Fruit fly (Drosophila melanogaster) whole organism, wandering third instar larva: ENCODE measurements around the gene CG8173.

Source experiments
- Dif ChIP-seq: fragments of 200-275, 200-300 bp; sonication (Bioruptor generic); optimal IDR thresholded peaks from 2 replicates; lab custom pipeline; 2018; ENCODE audit warnings: missing biosample characterization, missing genetic modification characterization; ENCODE audit not compliant: partially characterized antibody
- HLH106 ChIP-seq: fragments of 200-800 bp; optimal IDR thresholded peaks from 3 replicates; lab custom pipeline; 2019; ENCODE audit warnings: missing biosample characterization, mild to moderate bottlenecking, missing genetic modification characterization, moderate library complexity
- Hnf4 ChIP-seq: fragments of 200-800 bp; sonication (Bioruptor generic); optimal IDR thresholded peaks from 2 replicates; lab custom pipeline; 2016; ENCODE audit warnings: missing biosample characterization, mild to moderate bottlenecking, missing genetic modification characterization
- Hr78 ChIP-seq: fragments of >200 bp; optimal IDR thresholded peaks from 2 replicates; lab custom pipeline; 2017; ENCODE audit warnings: missing biosample characterization, missing genetic modification characterization
- Hr83 ChIP-seq: fragments of 200-300 bp; sonication (Bioruptor generic); optimal IDR thresholded peaks from 2 replicates; lab custom pipeline; 2016; ENCODE audit warnings: missing biosample characterization, mild to moderate bottlenecking, missing genetic modification characterization, moderate library complexity; ENCODE audit not compliant: poor library complexity, severe bottlenecking
- Mio ChIP-seq: sonication (Bioruptor generic); optimal IDR thresholded peaks from 2 replicates; lab custom pipeline; 2016; ENCODE audit warnings: missing biosample characterization, missing genetic modification characterization
- Myc ChIP-seq: fragments of >200 bp; optimal IDR thresholded peaks from 2 replicates; lab custom pipeline; 2017
- OdsH ChIP-seq: fragments of 200-800 bp; sonication (Bioruptor generic); optimal IDR thresholded peaks from 2 replicates; lab custom pipeline; 2016; ENCODE audit warnings: missing biosample characterization, mild to moderate bottlenecking, missing genetic modification characterization
- Rel ChIP-seq, 2 experiments: fragments of 200-800 bp; sonication (Bioruptor generic) in 1 of 2; optimal IDR thresholded peaks; 2 replicates in 1 of 2; 3 replicates in 1 of 2; lab custom pipeline; 2016 to 2019; ENCODE audit warnings: mild to moderate bottlenecking in 2 of 2, missing biosample characterization in 2 of 2, missing genetic modification characterization in 2 of 2, moderate library complexity in 1 of 2
- Sp1 ChIP-seq: fragments of 200-800 bp; sonication (Bioruptor generic); optimal IDR thresholded peaks from 3 replicates; lab custom pipeline; 2019; ENCODE audit warnings: missing biosample characterization, mild to moderate bottlenecking, missing genetic modification characterization, moderate library complexity
- Vsx2 ChIP-seq: fragments of 200-300, 225-300 bp; sonication (Bioruptor generic); optimal IDR thresholded peaks from 2 replicates; lab custom pipeline; 2018; ENCODE audit warnings: missing biosample characterization, missing genetic modification characterization; ENCODE audit not compliant: partially characterized antibody
- dl ChIP-seq, 2 experiments: fragments of 175-275, 200-275 bp in 1 of 2; fragments of 200-275 bp in 1 of 2; sonication (Bioruptor generic); optimal IDR thresholded peaks; lab custom pipeline; 2018; ENCODE audit warnings: mild to moderate bottlenecking in 2 of 2, missing biosample characterization in 2 of 2, missing genetic modification characterization in 2 of 2, moderate library complexity in 2 of 2; ENCODE audit not compliant: partially characterized antibody in 2 of 2, insufficient read depth in 1 of 2
- dmrt93B ChIP-seq: fragments of 200-800 bp; sonication (Bioruptor generic); optimal IDR thresholded peaks from 2 replicates; lab custom pipeline; 2018; ENCODE audit warnings: missing biosample characterization, mild to moderate bottlenecking, missing genetic modification characterization
- foxo ChIP-seq, 2 experiments: fragments of 200-800 bp; sonication (Bioruptor generic); optimal IDR thresholded peaks; 2 replicates in 1 of 2; 3 replicates in 1 of 2; lab custom pipeline; 2016 to 2017; ENCODE audit warnings: missing biosample characterization in 2 of 2, missing genetic modification characterization in 2 of 2
- fru ChIP-seq: fragments of 200-800 bp; sonication (Bioruptor generic); optimal IDR thresholded peaks from 3 replicates; lab custom pipeline; 2016; ENCODE audit warnings: missing biosample characterization, mild to moderate bottlenecking, missing genetic modification characterization
- h ChIP-seq: fragments of 200-800 bp; sonication (Bioruptor generic); optimal IDR thresholded peaks from 3 replicates; lab custom pipeline; 2016; ENCODE audit warnings: missing biosample characterization, mild to moderate bottlenecking, missing genetic modification characterization
- jim ChIP-seq: fragments of 175-275, 200-325 bp; sonication (Bioruptor generic); optimal IDR thresholded peaks from 2 replicates; lab custom pipeline; 2016; ENCODE audit warnings: missing biosample characterization, mild to moderate bottlenecking, missing genetic modification characterization
- pan ChIP-seq: fragments of >200 bp; optimal IDR thresholded peaks from 2 replicates; lab custom pipeline; 2017
- psq ChIP-seq: fragments of 200-800 bp; sonication (Bioruptor generic); optimal IDR thresholded peaks from 3 replicates; lab custom pipeline; 2017; ENCODE audit warnings: missing biosample characterization, mild to moderate bottlenecking, missing genetic modification characterization, moderate library complexity
- rgr ChIP-seq: fragments of 200-800 bp; sonication (Bioruptor generic); optimal IDR thresholded peaks from 3 replicates; lab custom pipeline; 2016; ENCODE audit warnings: missing biosample characterization, mild to moderate bottlenecking, missing genetic modification characterization
- sage ChIP-seq: fragments of 200-800 bp; sonication (Bioruptor generic); optimal IDR thresholded peaks from 2 replicates; lab custom pipeline; 2016; ENCODE audit warnings: missing biosample characterization, mild to moderate bottlenecking, missing genetic modification characterization
- sv ChIP-seq: fragments of 200-800 bp; sonication (Bioruptor generic); optimal IDR thresholded peaks from 3 replicates; lab custom pipeline; 2016; ENCODE audit warnings: missing biosample characterization, missing genetic modification characterization
- tai ChIP-seq: sonication (Bioruptor generic); optimal IDR thresholded peaks from 2 replicates; lab custom pipeline; 2016; ENCODE audit warnings: missing biosample characterization, missing genetic modification characterization

Gene CG8173

DNA sequence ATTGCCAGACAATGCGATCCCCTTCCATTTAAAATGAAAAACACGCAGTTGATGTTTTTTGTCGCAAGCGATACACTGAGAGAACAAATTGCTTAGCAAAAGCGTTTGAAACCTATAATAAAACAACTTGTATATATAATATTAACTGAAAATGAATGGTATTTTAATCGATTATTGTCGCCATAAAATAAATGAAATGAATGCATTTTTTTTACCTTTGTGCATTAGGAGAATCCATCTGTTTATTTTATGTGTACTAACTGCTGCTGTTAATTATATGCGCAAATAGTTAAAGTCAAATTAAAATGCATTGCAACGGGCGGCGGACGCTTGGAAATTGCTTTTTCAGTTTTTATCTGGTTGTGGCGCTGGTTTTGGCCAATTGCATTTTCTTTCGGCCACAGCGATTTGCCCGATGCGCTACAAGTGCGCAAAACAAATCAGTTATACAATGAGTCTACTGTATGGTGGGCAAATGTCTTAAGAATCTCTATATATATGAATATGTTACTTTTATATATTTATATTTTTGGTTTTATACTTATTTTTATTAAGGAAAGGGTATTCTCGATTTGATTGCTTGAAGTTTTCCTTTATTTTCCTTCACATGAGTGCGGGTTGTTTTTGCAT, 17.2 kb upstream of the CG8173 start:
- no peak for TF ChIP-seq Hnf4 (GFP tag; lab: Kevin White, UChicago)
- TF ChIP-seq dmrt93B (GFP tag; lab: Kevin White, UChicago), result peak; percentile 23
- peak in 1 of 2 experiments; percentile 35 for TF ChIP-seq foxo (GFP tag; optimal IDR thresholded peaks at IDR 0.05; lab: Kevin White, UChicago)
- no peak for TF ChIP-seq Hr78 (GFP tag; lab: Kevin White, UChicago)
- TF ChIP-seq fru (GFP tag; lab: Kevin White, UChicago), result peak; percentile 33
- TF ChIP-seq h (GFP tag; lab: Kevin White, UChicago), result peak; percentile 32
- TF ChIP-seq Mio (GFP tag; lab: Kevin White, UChicago), result no peak
- no peak for TF ChIP-seq Vsx2 (GFP tag; lab: Kevin White, UChicago)
- TF ChIP-seq HLH106 (tag; lab: Kevin White, UChicago), result peak; percentile 42
- TF ChIP-seq, all 38 proteins: peak for 5

DNA sequence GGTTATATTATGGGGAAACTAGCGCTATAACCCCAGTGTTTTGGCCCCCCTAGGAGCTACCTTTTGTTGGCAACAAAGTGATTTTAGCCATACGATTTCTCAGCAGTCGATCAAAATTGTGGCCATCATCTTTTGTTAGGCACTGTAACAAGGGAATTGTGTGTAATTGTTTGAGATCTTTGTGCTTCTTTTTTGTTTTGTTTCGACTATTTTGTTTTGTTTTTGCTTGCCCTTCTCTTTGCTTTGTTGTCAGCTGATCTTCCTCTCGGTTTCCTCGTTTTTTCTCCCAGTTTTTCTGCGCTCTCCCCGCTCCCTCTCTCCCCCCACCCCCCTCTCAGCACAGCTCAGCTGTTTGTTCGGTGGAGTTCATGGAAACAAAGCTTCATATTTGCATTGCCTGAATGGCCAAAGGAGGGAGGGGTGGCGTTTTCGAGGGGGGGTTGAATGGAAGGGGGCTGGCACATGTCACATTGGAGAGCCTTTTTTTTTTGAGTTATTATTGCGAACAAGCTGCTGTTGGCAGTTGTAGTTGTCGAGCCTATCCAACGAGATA, 16.6 kb upstream of the CG8173 start:
- TF ChIP-seq psq (GFP tag; lab: Kevin White, UChicago) (peak; percentile 36), pan (lab: Kevin White, UChicago) (no peak), jim (GFP tag; lab: Kevin White, UChicago) (no peak), Hr83 (GFP tag; lab: Kevin White, UChicago) (peak; percentile 47)

DNA sequence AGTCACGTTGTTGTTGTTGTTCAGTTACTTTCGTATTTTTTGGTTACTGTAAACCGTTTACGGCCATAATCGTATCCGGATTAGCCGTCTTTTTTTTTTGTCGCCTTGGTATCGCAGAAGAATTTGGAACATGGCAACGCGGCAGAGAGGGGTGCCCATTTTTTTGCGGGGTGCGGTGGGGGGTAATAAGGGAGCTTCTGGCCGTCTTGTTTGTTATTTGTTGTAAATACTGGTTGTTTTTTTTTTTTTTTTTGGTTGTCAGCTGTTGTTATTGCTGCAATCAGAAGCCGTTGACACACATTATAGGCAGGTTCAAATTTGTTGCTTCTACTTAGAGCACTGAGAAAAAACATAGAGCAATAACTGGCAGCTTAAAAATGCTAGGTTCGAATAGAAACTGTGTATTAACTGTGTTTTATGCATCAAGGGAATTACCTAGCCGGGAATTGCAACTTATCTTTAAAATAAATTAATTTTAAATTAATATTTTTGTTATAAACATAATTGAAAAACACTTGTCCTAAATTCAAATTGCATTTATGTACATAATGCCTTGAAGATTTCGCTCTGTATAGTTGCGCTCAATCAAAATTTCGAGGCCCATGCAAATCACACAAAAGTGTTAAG, 14.9 kb upstream of the CG8173 start:
- TF ChIP-seq OdsH (GFP tag; lab: Kevin White, UChicago) (no peak), HLH106 (tag; lab: Kevin White, UChicago) (no peak)
- TF ChIP-seq, all 38 proteins: peak for 0

DNA sequence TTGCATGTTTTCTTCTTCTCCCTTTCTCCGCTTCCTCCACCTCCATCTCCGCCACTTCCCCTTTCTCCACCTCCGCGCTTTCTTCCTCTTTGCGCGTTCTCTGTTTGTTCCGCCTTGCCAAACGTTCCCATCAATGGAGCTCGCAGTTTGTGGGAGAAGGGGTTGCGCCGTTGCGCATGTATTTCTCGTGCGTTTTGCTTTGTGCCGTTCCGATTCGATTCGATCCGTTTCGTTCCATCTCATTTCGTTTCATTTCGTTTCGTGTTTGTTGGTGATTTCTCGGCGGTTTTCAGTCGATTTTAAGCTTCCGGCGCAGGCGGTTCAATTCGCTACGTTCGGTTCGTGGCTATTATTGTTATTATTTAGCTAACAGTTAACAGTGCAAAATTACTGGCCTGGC, 13.5 kb upstream of the CG8173 start:
- TF ChIP-seq h (GFP tag; lab: Kevin White, UChicago) (peak; percentile 19), jim (GFP tag; lab: Kevin White, UChicago) (peak; percentile 9), Dif (GFP tag; lab: Kevin White, UChicago) (peak; percentile 19), sage (GFP tag; lab: Kevin White, UChicago) (no peak), Rel (GFP tag; optimal IDR thresholded peaks at IDR 0.05; lab: Kevin White, UChicago) (no peak), Rel (tag; optimal IDR thresholded peaks at IDR 0.05; lab: Kevin White, UChicago) (peak; percentile 46), psq (GFP tag; lab: Kevin White, UChicago) (peak; percentile 95), dl (GFP tag; optimal IDR thresholded peaks at IDR 0.05; lab: Kevin White, UChicago; ENCODE audit: insufficient read depth in 1 of 2, partially characterized antibody in 2 of 2) (peak in 1 of 2 experiments; percentile 37), rgr (GFP tag; lab: Kevin White, UChicago) (no peak), Sp1 (GFP tag; lab: Kevin White, UChicago) (peak; percentile 3), Vsx2 (GFP tag; lab: Kevin White, UChicago) (peak; percentile 65)

DNA sequence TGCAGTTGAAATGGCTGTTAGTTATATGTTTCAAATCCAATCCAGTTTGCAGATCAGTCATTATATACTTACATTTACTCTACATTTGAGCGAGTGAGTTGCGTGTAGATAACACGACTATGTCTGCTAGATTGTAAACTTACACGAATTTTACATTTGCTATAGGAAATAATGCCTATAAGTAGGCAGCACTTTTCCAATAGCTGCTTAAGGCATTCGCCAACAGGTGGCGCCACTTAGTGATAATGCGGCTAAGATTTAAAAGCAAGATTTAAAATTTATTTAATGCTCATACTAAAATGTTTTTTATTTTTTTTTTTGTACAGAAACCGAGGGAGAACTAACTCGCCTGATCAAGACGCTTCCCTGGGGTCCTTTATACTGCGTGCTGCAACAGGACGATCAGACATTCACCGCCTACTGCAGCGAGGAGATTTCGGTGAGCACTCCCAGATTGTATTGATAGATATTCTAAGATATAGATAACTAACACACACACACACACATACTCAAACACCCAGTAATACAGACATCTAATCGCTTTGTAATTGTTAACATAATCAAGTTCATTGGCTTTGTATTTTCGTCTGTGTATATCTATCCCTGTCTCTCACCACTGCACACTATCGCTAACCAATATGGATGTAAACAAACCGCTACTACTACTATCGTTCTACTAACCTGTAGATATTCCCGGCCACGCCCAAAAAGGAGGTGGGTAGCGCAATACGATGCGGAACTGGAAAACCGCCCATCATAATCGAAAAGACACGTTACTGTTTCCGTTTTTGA, 11.0 kb upstream of the CG8173 start:
- no peak for TF ChIP-seq Mio (GFP tag; lab: Kevin White, UChicago)
- TF ChIP-seq Myc (lab: Kevin White, UChicago), result peak; percentile 37
- TF ChIP-seq rgr (GFP tag; lab: Kevin White, UChicago), result no peak
- TF ChIP-seq sage (GFP tag; lab: Kevin White, UChicago), result no peak
- TF ChIP-seq Sp1 (GFP tag; lab: Kevin White, UChicago), result no peak
- TF ChIP-seq tai (GFP tag; lab: Kevin White, UChicago), result peak; percentile 33
- TF ChIP-seq Dif (GFP tag; lab: Kevin White, UChicago), result no peak
- no peak for TF ChIP-seq foxo (GFP tag; optimal IDR thresholded peaks at IDR 0.05; lab: Kevin White, UChicago)
- TF ChIP-seq fru (GFP tag; lab: Kevin White, UChicago), result peak; percentile 16
- TF ChIP-seq sv (GFP tag; lab: Kevin White, UChicago), result no peak
